Worm (Caenorhabditis elegans) whole organism, mixed stage, embryonic: Measurements from ENCODE around the gene K09E3.7.

ENCODE experiments used
- ceh-83 ChIP-seq: fragments of 200-800 bp; sonication (Bioruptor generic); optimal IDR thresholded peaks from 2 replicates; lab custom pipeline; 2018; ENCODE audit warnings: mild to moderate bottlenecking, missing genetic modification characterization, missing compliant biosample characterization
- nhr-237 ChIP-seq: fragments of 150-350 bp; optimal IDR thresholded peaks from 2 replicates; lab custom pipeline; 2014; ENCODE audit warnings: missing biosample characterization, missing genetic modification characterization

DNA sequence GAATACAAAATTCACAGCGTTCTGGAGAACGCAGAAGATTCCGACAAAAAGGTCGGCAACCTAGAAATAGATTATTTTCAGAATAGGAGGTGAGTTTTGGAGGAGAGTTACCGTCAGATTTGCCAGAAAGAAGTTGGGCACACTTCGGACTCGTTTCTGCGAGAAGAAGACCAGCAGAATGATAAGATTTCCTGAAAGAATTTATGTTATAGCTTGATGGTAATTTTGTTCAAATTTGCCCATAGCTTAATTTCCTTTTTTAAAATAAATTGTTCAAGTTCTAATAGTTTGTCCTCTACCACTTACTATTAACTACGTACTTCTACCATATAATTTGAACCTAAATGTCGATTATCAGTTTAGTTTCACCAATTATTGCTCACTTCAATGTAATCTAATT lies 22.8 kb upstream of the K09E3.7 start:
- TF ChIP-seq nhr-237 (no peak), ceh-83 (no peak)
